Fruit fly (Drosophila melanogaster) whole organism, prepupa: ENCODE data around the gene Lmpt.
A peak's percentile ranks its signal among the peaks of the same experiment; 100 is the strongest.

ENCODE experiments used
- CG11294 ChIP-seq: fragments of 200-800 bp; sonication (Bioruptor generic); IDR thresholded peaks from 2 replicates; pipeline ENCODE4 v1.3.6; 2022; ENCODE audit warnings: missing biosample characterization, missing genetic modification characterization
- CG15336 ChIP-seq: fragments of 200-800 bp; sonication (Bioruptor generic); IDR thresholded peaks from 2 replicates; pipeline ENCODE4 v1.3.6; 2022; ENCODE audit warnings: missing biosample characterization, missing genetic modification characterization
- CG1621 ChIP-seq: fragments of 200-800 bp; sonication (Bioruptor generic); optimal IDR thresholded peaks from 3 replicates; lab custom pipeline; 2018; ENCODE audit warnings: missing biosample characterization, mild to moderate bottlenecking, missing genetic modification characterization
- CG3032 ChIP-seq: fragments of 200-800 bp; optimal IDR thresholded peaks from 2 replicates; lab custom pipeline; 2019; ENCODE audit warnings: missing biosample characterization, mild to moderate bottlenecking, missing genetic modification characterization, moderate library complexity
- CG31627 ChIP-seq: fragments of 200-800 bp; sonication (Bioruptor generic); optimal IDR thresholded peaks from 3 replicates; lab custom pipeline; 2016; ENCODE audit warnings: missing biosample characterization, missing genetic modification characterization
- CG32006 ChIP-seq: fragments of 200-800 bp; sonication (Bioruptor generic); optimal IDR thresholded peaks from 3 replicates; lab custom pipeline; 2017; ENCODE audit warnings: missing biosample characterization, mild to moderate bottlenecking, missing genetic modification characterization
- CG6163 ChIP-seq: fragments of 200-800 bp; sonication (Bioruptor generic); IDR thresholded peaks from 3 replicates; pipeline ENCODE4 v1.3.6; 2022; ENCODE audit warnings: missing biosample characterization, missing genetic modification characterization
- CG6276 ChIP-seq: fragments of 200-800 bp; sonication (Bioruptor generic); optimal IDR thresholded peaks from 2 replicates; lab custom pipeline; 2017; ENCODE audit warnings: missing biosample characterization, mild to moderate bottlenecking, missing genetic modification characterization
- CG6808 ChIP-seq: fragments of 200-800 bp; sonication (Bioruptor generic); optimal IDR thresholded peaks from 3 replicates; lab custom pipeline; 2017; ENCODE audit warnings: missing biosample characterization, missing genetic modification characterization, mild to moderate bottlenecking, moderate library complexity, missing genetic modification reagents
- CG8119 ChIP-seq: fragments of 200-800 bp; sonication (Bioruptor generic); IDR thresholded peaks from 3 replicates; pipeline ENCODE4 v1.3.6; 2022; ENCODE audit warnings: missing biosample characterization, missing genetic modification characterization
- CG9139 ChIP-seq: fragments of 200-800 bp; sonication (Bioruptor generic); optimal IDR thresholded peaks from 3 replicates; lab custom pipeline; 2017; ENCODE audit warnings: missing biosample characterization, mild to moderate bottlenecking, missing genetic modification characterization
- Eip78C ChIP-seq: fragments of 200-800 bp; sonication (Bioruptor generic); peaks from one replicate; lab custom pipeline; 2016; ENCODE audit warnings: missing biosample characterization, missing genetic modification characterization
- Eip93F ChIP-seq: fragments of 200-800 bp; sonication (Bioruptor generic); optimal IDR thresholded peaks from 2 replicates; lab custom pipeline; 2016; ENCODE audit warnings: missing biosample characterization, mild to moderate bottlenecking, missing genetic modification characterization
- Ets96B ChIP-seq: fragments of 200-800 bp; optimal IDR thresholded peaks from 2 replicates; lab custom pipeline; 2019; ENCODE audit warnings: missing biosample characterization, mild to moderate bottlenecking, missing genetic modification characterization, moderate library complexity
- Hr4 ChIP-seq: fragments of 200-800 bp; sonication (Bioruptor generic); optimal IDR thresholded peaks from 3 replicates; lab custom pipeline; 2016; ENCODE audit warnings: missing biosample characterization, missing genetic modification characterization
- Lpt ChIP-seq: fragments of 200-800 bp; sonication (Bioruptor generic); optimal IDR thresholded peaks from 3 replicates; lab custom pipeline; 2016; ENCODE audit warnings: missing biosample characterization, missing genetic modification characterization
- Met ChIP-seq: fragments of 200-800 bp; sonication (Bioruptor generic); optimal IDR thresholded peaks from 3 replicates; lab custom pipeline; 2016; ENCODE audit warnings: missing biosample characterization, missing genetic modification characterization
- OdsH ChIP-seq: fragments of 200-800 bp; sonication (Bioruptor generic); optimal IDR thresholded peaks from 3 replicates; lab custom pipeline; 2016; ENCODE audit warnings: missing biosample characterization, missing genetic modification characterization
- Smox ChIP-seq: fragments of 200-800 bp; sonication (Bioruptor generic); optimal IDR thresholded peaks from 3 replicates; lab custom pipeline; 2016; ENCODE audit warnings: missing biosample characterization, missing genetic modification characterization
- Sox102F ChIP-seq: fragments of 200-800 bp; sonication (Bioruptor generic); optimal IDR thresholded peaks from 2 replicates; lab custom pipeline; 2016; ENCODE audit warnings: missing biosample characterization, mild to moderate bottlenecking, missing genetic modification characterization
- Sox14 ChIP-seq: fragments of 200-800 bp; sonication (Bioruptor generic); optimal IDR thresholded peaks from 3 replicates; lab custom pipeline; 2016; ENCODE audit warnings: missing biosample characterization, missing genetic modification characterization
- Sox15 ChIP-seq: fragments of 200-800 bp; sonication (Bioruptor generic); optimal IDR thresholded peaks from 3 replicates; lab custom pipeline; 2016; ENCODE audit warnings: missing biosample characterization, missing genetic modification characterization
- achi ChIP-seq: fragments of 200-800 bp; sonication (Bioruptor generic); optimal IDR thresholded peaks from 3 replicates; lab custom pipeline; 2016; ENCODE audit warnings: missing biosample characterization, missing genetic modification characterization
- eg ChIP-seq: fragments of 200-800 bp; sonication (Bioruptor generic); IDR thresholded peaks from 3 replicates; pipeline ENCODE4 v1.3.6; 2022; ENCODE audit warnings: missing biosample characterization, missing genetic modification characterization
- esn ChIP-seq: fragments of 200-800 bp; sonication (Bioruptor generic); optimal IDR thresholded peaks from 2 replicates; lab custom pipeline; 2016; ENCODE audit warnings: missing biosample characterization, mild to moderate bottlenecking, missing genetic modification characterization, moderate library complexity
- fkh ChIP-seq: fragments of 200-800 bp; sonication (Bioruptor generic); optimal IDR thresholded peaks from 3 replicates; lab custom pipeline; 2017; ENCODE audit warnings: missing biosample characterization, mild to moderate bottlenecking, missing genetic modification characterization, moderate library complexity
- lz ChIP-seq: fragments of 200-800 bp; sonication (Bioruptor generic); optimal IDR thresholded peaks from 3 replicates; lab custom pipeline; 2016; ENCODE audit warnings: missing biosample characterization, missing genetic modification characterization
- net ChIP-seq: fragments of 200-800 bp; sonication (Bioruptor generic); optimal IDR thresholded peaks from 3 replicates; lab custom pipeline; 2016; ENCODE audit warnings: missing biosample characterization, missing genetic modification characterization
- pdm3 ChIP-seq: fragments of 200-800 bp; sonication (Bioruptor generic); optimal IDR thresholded peaks from 3 replicates; lab custom pipeline; 2016; ENCODE audit warnings: missing biosample characterization, missing genetic modification characterization
- salr ChIP-seq, 2 experiments: fragments of 200-800 bp; sonication (Bioruptor generic); optimal IDR thresholded peaks; 3 replicates each; lab custom pipeline; 2016 to 2018; ENCODE audit warnings: missing biosample characterization in 2 of 2, missing genetic modification characterization in 2 of 2, mild to moderate bottlenecking in 1 of 2
- spab ChIP-seq: fragments of 200-800 bp; sonication (Bioruptor generic); optimal IDR thresholded peaks from 2 replicates; lab custom pipeline; 2017; ENCODE audit warnings: missing biosample characterization, mild to moderate bottlenecking, missing genetic modification characterization, missing genetic modification reagents
- ss ChIP-seq, 2 experiments: fragments of 200-800 bp; sonication (Bioruptor generic); optimal IDR thresholded peaks; 2 replicates in 1 of 2; 3 replicates in 1 of 2; lab custom pipeline; 2017 to 2018; ENCODE audit warnings: mild to moderate bottlenecking in 2 of 2, missing biosample characterization in 2 of 2, missing genetic modification characterization in 2 of 2, moderate library complexity in 1 of 2
- svp ChIP-seq: fragments of 200-800 bp; sonication (Bioruptor generic); peaks from one replicate; lab custom pipeline; 2016; ENCODE audit warnings: missing biosample characterization, missing genetic modification characterization

The Lmpt gene

dm6 chr3L:16851566-16851965, 13.5 kb upstream of the Lmpt start:
- no peak for TF ChIP-seq Lpt (GFP tag; lab: Kevin White, UChicago)
- TF ChIP-seq spab (GFP tag; lab: Kevin White, UChicago): no peak
- TF ChIP-seq Ets96B: no peak
- TF ChIP-seq Smox (GFP tag; lab: Kevin White, UChicago): no peak

dm6 chr3L:16853533-16854386, 11.3 kb upstream of the Lmpt start, which contains the start of gene sina:
Gene sina, plus strand, starts transcription at chr3L:16853751.
- TF ChIP-seq CG15336 (no peak; the same call in 1 of the 2 replicates), CG31627 (GFP tag; lab: Kevin White, UChicago) (peak; percentile 2), CG32006 (GFP tag; lab: Kevin White, UChicago) (peak; percentile 0), esn (GFP tag; lab: Kevin White, UChicago) (peak; percentile 4), CG9139 (GFP tag; lab: Kevin White, UChicago) (no peak), eg (0 out of 3 replicates have a peak, but pooled peaks have one; percentile 20), CG3032 (peak; percentile 8), svp (GFP tag; lab: Kevin White, UChicago) (no peak), fkh (no peak), Hr4 (GFP tag; lab: Kevin White, UChicago) (peak; percentile 18), achi (GFP tag; lab: Kevin White, UChicago) (no peak), ss (GFP tag; optimal IDR thresholded peaks at IDR 0.05; lab: Kevin White, UChicago) (no peak), pdm3 (GFP tag; lab: Kevin White, UChicago) (no peak), CG8119 (GFP tag; lab: Robert Waterston, UW) (0 out of 3 replicates have a peak, but pooled peaks have one; percentile 11), net (peak; percentile 16), Sox102F (GFP tag; lab: Kevin White, UChicago) (no peak), Eip93F (GFP tag; lab: Kevin White, UChicago) (peak; percentile 4), Sox15 (GFP tag; lab: Kevin White, UChicago) (no peak), OdsH (GFP tag; lab: Kevin White, UChicago) (no peak), salr (GFP tag; optimal IDR thresholded peaks at IDR 0.05; lab: Kevin White, UChicago) (no peak), CG6276 (GFP tag; lab: Kevin White, UChicago) (peak; percentile 34)

- TF ChIP-seq CG11294 (no peak), Eip78C (peak; percentile 73), svp (GFP tag; lab: Kevin White, UChicago) (no peak), Ets96B (peak; percentile 47), spab (GFP tag; lab: Kevin White, UChicago) (peak; percentile 49), CG9139 (GFP tag; lab: Kevin White, UChicago) (no peak), Met (GFP tag; lab: Kevin White, UChicago) (no peak), lz (GFP tag; lab: Kevin White, UChicago) (no peak), net (no peak), CG6163 (0 out of 3 replicates have a peak, but pooled peaks have one; percentile 39), salr (GFP tag; optimal IDR thresholded peaks at IDR 0.05; lab: Kevin White, UChicago) (peak in 1 of 2 experiments; percentile 4), CG6808 (peak; percentile 72), ss (GFP tag; optimal IDR thresholded peaks at IDR 0.05; lab: Kevin White, UChicago) (peak; percentile 69 to 80), CG8119 (GFP tag; lab: Robert Waterston, UW) (peak; percentile 26; the same call in 1 of the 3 replicates), CG3032 (peak; percentile 44), Sox14 (GFP tag; lab: Kevin White, UChicago) (peak; percentile 27), CG1621 (tag; lab: Kevin White, UChicago) (peak; percentile 0)
Observed at dm6 chr3L:16854387-16855033, 10.6 kb upstream of the Lmpt start.
